Fruit fly (Drosophila melanogaster): ENCODE results near the gene hyx.

The hyx gene

DNA sequence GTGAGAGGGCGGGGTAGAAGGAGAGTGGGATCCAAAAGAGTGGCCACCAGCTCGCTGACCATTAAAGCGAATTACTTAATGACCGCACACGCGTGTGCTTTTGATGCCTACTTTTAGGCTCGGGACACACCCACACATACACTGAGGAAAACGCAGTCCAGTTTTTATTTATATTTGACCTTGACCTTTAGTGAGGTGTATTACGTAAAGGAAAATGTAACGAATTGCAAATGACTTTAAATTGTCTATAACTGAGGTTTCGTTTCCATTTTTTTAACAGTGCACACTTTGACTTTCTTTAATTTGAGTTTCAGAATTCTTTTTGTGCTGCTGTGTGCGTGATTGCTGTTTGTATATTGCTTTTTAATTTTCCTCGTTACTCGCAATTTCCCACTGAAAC lies 46.7 kb downstream of the hyx start:
- TF ChIP-seq CG32532 (GFP tag; IDR thresholded peaks at IDR 0.05), result 0 out of 2 replicates have a peak, but pooled peaks have one; percentile 14
- peak; percentile 4 for TF ChIP-seq CG9727 (GFP tag; optimal IDR thresholded peaks at IDR 0.05)
- peak; percentile 22; the same call in 1 of the 2 replicates for TF ChIP-seq CG11247 (GFP tag; IDR thresholded peaks at IDR 0.05)
- TF ChIP-seq Xbp1 (GFP tag; optimal IDR thresholded peaks at IDR 0.05), result peak; percentile 30
- no peak for TF ChIP-seq Jarid2 (GFP tag; optimal IDR thresholded peaks at IDR 0.05)
- no peak for TF ChIP-seq fd64A (GFP tag; optimal IDR thresholded peaks at IDR 0.05)
- peak; percentile 12 for TF ChIP-seq CG3281 (GFP tag; optimal IDR thresholded peaks at IDR 0.05)
- peak; percentile 45 for TF ChIP-seq dmrt99B (tag; optimal IDR thresholded peaks at IDR 0.05)
- 0 out of 2 replicates have a peak, but pooled peaks have one; percentile 9 for TF ChIP-seq CG10366 (GFP tag; IDR thresholded peaks at IDR 0.05)
- no peak for TF ChIP-seq CG1792 (GFP tag; optimal IDR thresholded peaks at IDR 0.05)
- TF ChIP-seq gem (tag; optimal IDR thresholded peaks at IDR 0.05), result peak; percentile 52
- peak; percentile 48; the same call in 1 of the 2 replicates for TF ChIP-seq sisA (GFP tag; IDR thresholded peaks at IDR 0.05)
- 0 out of 2 replicates have a peak, but pooled peaks have one; percentile 26 for TF ChIP-seq Atf6 (GFP tag; IDR thresholded peaks at IDR 0.05)
- peak; percentile 31 for TF ChIP-seq CG12219 (GFP tag; optimal IDR thresholded peaks at IDR 0.05)
- no peak for TF ChIP-seq Sox100B (GFP tag; optimal IDR thresholded peaks at IDR 0.05)
- peak; percentile 59 for TF ChIP-seq sens (GFP tag)
- TF ChIP-seq CG13123 (GFP tag; optimal IDR thresholded peaks at IDR 0.05), result no peak
- peak; percentile 52 for TF ChIP-seq Ptx1 (GFP tag; IDR thresholded peaks at IDR 0.05)
- TF ChIP-seq dpn (GFP tag; optimal IDR thresholded peaks at IDR 0.05), result peak in 1 of 2 experiments; percentile 13
- no peak for TF ChIP-seq prd (optimal IDR thresholded peaks at IDR 0.05)
- TF ChIP-seq prd (GFP tag; IDR thresholded peaks at IDR 0.05), result peak; percentile 50; the same call in 2 of the 3 replicates
- TF ChIP-seq nmo (GFP tag; optimal IDR thresholded peaks at IDR 0.05), result peak; percentile 7
- TF ChIP-seq CG14667 (GFP tag; IDR thresholded peaks at IDR 0.05), result no peak
- TF ChIP-seq E2f1 (GFP tag; IDR thresholded peaks at IDR 0.05), result peak; percentile 11; the same call in 1 of the 2 replicates
- 0 out of 3 replicates have a peak, but pooled peaks have one; percentile 41 for TF ChIP-seq ken (GFP tag; IDR thresholded peaks at IDR 0.05)
- TF ChIP-seq slp2 (GFP tag; optimal IDR thresholded peaks at IDR 0.05), result peak; percentile 15
- peak; percentile 57 for TF ChIP-seq lab (GFP tag; optimal IDR thresholded peaks at IDR 0.05)
- peak; percentile 56 for TF ChIP-seq CG18599 (GFP tag; optimal IDR thresholded peaks at IDR 0.05)
- peak; percentile 18 for TF ChIP-seq Sox102F (GFP tag; optimal IDR thresholded peaks at IDR 0.05)
- TF ChIP-seq CG15696 (tag; optimal IDR thresholded peaks at IDR 0.05), result no peak
- TF ChIP-seq Awh (GFP tag; IDR thresholded peaks at IDR 0.05), result 0 out of 2 replicates have a peak, but pooled peaks have one; percentile 19
- no peak for TF ChIP-seq tna (GFP tag; IDR thresholded peaks at IDR 0.05; ENCODE audit: partially characterized antibody)
- peak; percentile 29 for TF ChIP-seq gro (GFP tag; optimal IDR thresholded peaks at IDR 0.05)
- no peak for TF ChIP-seq ara (GFP tag; IDR thresholded peaks at IDR 0.05)
- peak in 1 of 2 experiments; percentile 34 for TF ChIP-seq Hr51 (GFP tag; optimal IDR thresholded peaks at IDR 0.05)
- peak; percentile 55 for TF ChIP-seq Blimp-1 (GFP tag; optimal IDR thresholded peaks at IDR 0.05)
- peak; percentile 34 for TF ChIP-seq CG18262 (tag; optimal IDR thresholded peaks at IDR 0.05)
- peak; percentile 43 for TF ChIP-seq lilli (GFP tag; optimal IDR thresholded peaks at IDR 0.05)
- 0 out of 2 replicates have a peak, but pooled peaks have one; percentile 40 for TF ChIP-seq HLH3B (GFP tag; IDR thresholded peaks at IDR 0.05)
- TF ChIP-seq Camta (GFP tag; optimal IDR thresholded peaks at IDR 0.05), result peak; percentile 2
- peak; percentile 28 for TF ChIP-seq ind (GFP tag; optimal IDR thresholded peaks at IDR 0.05)
- peak; percentile 41 for TF ChIP-seq CG2678 (tag; optimal IDR thresholded peaks at IDR 0.05)
- no peak for TF ChIP-seq Ets97D (GFP tag; optimal IDR thresholded peaks at IDR 0.05)
- no peak for TF ChIP-seq Usf (GFP tag; optimal IDR thresholded peaks at IDR 0.05)
- peak; percentile 37 for TF ChIP-seq CG2712 (tag; optimal IDR thresholded peaks at IDR 0.05)
- peak in 1 of 2 experiments; percentile 24 for TF ChIP-seq chif (GFP tag; optimal IDR thresholded peaks at IDR 0.05)
- TF ChIP-seq oc (tag; optimal IDR thresholded peaks at IDR 0.05), result no peak
- TF ChIP-seq ATbp (GFP tag; optimal IDR thresholded peaks at IDR 0.05), result peak; percentile 30
- TF ChIP-seq NfI (GFP tag; optimal IDR thresholded peaks at IDR 0.05), result peak; percentile 14
- peak; percentile 25 for TF ChIP-seq eyg (GFP tag; optimal IDR thresholded peaks at IDR 0.05)
